Worm (Caenorhabditis elegans): ENCODE measurements around the gene srh-240.

ce11 chrV:2903227-2903626 lies 38.2 kb downstream of the srh-240 start, which contains the start of gene C31B8.7:
- TF ChIP-seq lin-13 (GFP tag; optimal IDR thresholded peaks at IDR 0.05) (no peak), lin-29 (GFP tag; IDR thresholded peaks at IDR 0.05) (no peak), nhr-11 (tag; optimal IDR thresholded peaks at IDR 0.05) (no peak), aly-2 (tag; optimal IDR thresholded peaks at IDR 0.05) (no peak), T20F7.1 (GFP tag; optimal IDR thresholded peaks at IDR 0.05) (no peak), unc-39 (tag; optimal IDR thresholded peaks at IDR 0.05) (no peak), ztf-11 (tag; optimal IDR thresholded peaks at IDR 0.05) (no peak), lin-15B (tag; optimal IDR thresholded peaks at IDR 0.05) (no peak), egl-27 (tag; optimal IDR thresholded peaks at IDR 0.05) (no peak), nhr-237 (tag; optimal IDR thresholded peaks at IDR 0.05) (no peak), nhr-111 (GFP tag; optimal IDR thresholded peaks at IDR 0.05) (no peak), unc-62 (GFP tag; optimal IDR thresholded peaks at IDR 0.05 in 1 of 2) (no peak), unc-62 (tag; optimal IDR thresholded peaks at IDR 0.05) (no peak)

Measured in whole organism, L4 larva.